Worm (Caenorhabditis elegans) whole organism, L4/young adult: ENCODE data around the gene C15H9.2.

ENCODE experiments used
- W03F9.2 ChIP-seq: fragments of 150-350 bp; optimal IDR thresholded peaks from 2 replicates; lab custom pipeline; 2014; ENCODE audit warnings: missing biosample characterization, missing genetic modification characterization
- dao-5 ChIP-seq: sonication (generic microtip); optimal IDR thresholded peaks from 2 replicates; lab custom pipeline; 2016; ENCODE audit warnings: missing genotype, missing genetic modification characterization, moderate library complexity, missing compliant biosample characterization
- him-1 ChIP-seq: sonication (generic microtip); optimal IDR thresholded peaks from 2 replicates; lab custom pipeline; 2016; ENCODE audit warnings: missing genotype, missing genetic modification reagents, missing genetic modification characterization, missing compliant biosample characterization

DNA sequence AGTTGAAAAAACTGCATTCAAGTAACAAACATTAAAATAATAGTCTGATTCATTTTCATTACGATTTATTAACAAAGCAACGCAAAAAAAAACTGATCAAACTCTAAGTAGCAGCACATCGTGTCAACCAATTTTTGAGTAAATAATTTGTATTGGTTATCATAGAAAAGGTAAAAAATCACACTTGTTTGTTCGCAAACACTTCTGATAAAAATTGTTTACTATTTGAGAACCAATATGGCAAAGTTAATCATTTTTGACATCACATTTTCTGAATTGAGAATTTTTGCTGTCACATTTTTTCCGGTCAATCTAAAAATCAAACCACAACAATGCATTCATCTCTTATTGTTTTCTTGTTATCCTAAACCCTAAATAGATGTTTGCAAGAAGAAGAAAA is 3.0 kb downstream of the C15H9.2 start:
- TF ChIP-seq him-1 (tag; lab: Kevin White, UChicago) (no peak), dao-5 (tag; lab: Kevin White, UChicago) (no peak), W03F9.2 (tag; lab: Kevin White, UChicago) (no peak)
